Fruit fly (Drosophila melanogaster) whole organism, embryonic: ENCODE measurements around the gene srp.

Experiments used
- Adf1 ChIP-seq: fragments of 200-800 bp; sonication (Bioruptor generic); IDR thresholded peaks from 2 replicates; pipeline ENCODE4 v1.3.6; 2022; ENCODE audit warnings: missing biosample characterization, missing genetic modification characterization
- CG10209 ChIP-seq: fragments of 200-800 bp; sonication (Bioruptor generic); optimal IDR thresholded peaks from 3 replicates; lab custom pipeline; 2017; ENCODE audit warnings: missing biosample characterization, mild to moderate bottlenecking, missing genetic modification characterization, missing genetic modification reagents
- CG10543 ChIP-seq: fragments of 200-800 bp; sonication (Bioruptor generic); optimal IDR thresholded peaks from 3 replicates; lab custom pipeline; 2017; ENCODE audit warnings: missing biosample characterization, mild to moderate bottlenecking, missing genetic modification characterization, moderate library complexity
- CG12104 ChIP-seq: fragments of 200-800 bp; sonication (Bioruptor generic); optimal IDR thresholded peaks from 3 replicates; lab custom pipeline; 2016; ENCODE audit warnings: missing biosample characterization, missing genetic modification characterization
- CG12155 ChIP-seq: fragments of 200-800 bp; sonication (Bioruptor generic); optimal IDR thresholded peaks from 3 replicates; lab custom pipeline; 2016; ENCODE audit warnings: missing biosample characterization, missing genetic modification characterization
- CG13296 ChIP-seq: fragments of 200-800 bp; sonication (Bioruptor generic); optimal IDR thresholded peaks from 3 replicates; lab custom pipeline; 2018; ENCODE audit warnings: missing biosample characterization, mild to moderate bottlenecking, missing genetic modification characterization
- CG14014 ChIP-seq: fragments of 200-800 bp; sonication (Bioruptor generic); IDR thresholded peaks from 2 replicates; pipeline ENCODE4 v1.3.6; 2022; ENCODE audit warnings: missing biosample characterization, missing genetic modification characterization
- CG14965 ChIP-seq: fragments of 200-800 bp; sonication (Bioruptor generic); optimal IDR thresholded peaks from 2 replicates; lab custom pipeline; 2016; ENCODE audit warnings: missing biosample characterization, missing genetic modification characterization, borderline replicate concordance
- CG15479 ChIP-seq: fragments of 200-800 bp; sonication (Bioruptor generic); optimal IDR thresholded peaks from 3 replicates; lab custom pipeline; 2019; ENCODE audit warnings: missing biosample characterization, mild to moderate bottlenecking, missing genetic modification characterization, moderate library complexity
- CG15696 ChIP-seq: fragments of 200-800 bp; sonication (Bioruptor generic); optimal IDR thresholded peaks from 2 replicates; lab custom pipeline; 2019; ENCODE audit warnings: missing biosample characterization, mild to moderate bottlenecking, missing genetic modification characterization, moderate library complexity
- CG1832 ChIP-seq: fragments of 200-800 bp; sonication (Bioruptor generic); optimal IDR thresholded peaks from 2 replicates; lab custom pipeline; 2017; ENCODE audit warnings: missing biosample characterization, mild to moderate bottlenecking, missing genetic modification characterization, inconsistent platforms
- CG2120 ChIP-seq: fragments of 200-800 bp; sonication (Bioruptor generic); optimal IDR thresholded peaks from 3 replicates; lab custom pipeline; 2016; ENCODE audit warnings: missing biosample characterization, missing genetic modification characterization
- CG2199 ChIP-seq: fragments of 200-800 bp; sonication (Bioruptor generic); IDR thresholded peaks from 3 replicates; pipeline ENCODE4 v1.3.6; 2022; ENCODE audit warnings: missing biosample characterization, missing genetic modification characterization
- CG34376 ChIP-seq: fragments of 200-800 bp; sonication (Bioruptor generic); optimal IDR thresholded peaks from 2 replicates; lab custom pipeline; 2018; ENCODE audit warnings: missing biosample characterization, mild to moderate bottlenecking, missing genetic modification characterization
- CG6175 ChIP-seq: fragments of 200-800 bp; sonication (Bioruptor generic); IDR thresholded peaks from 3 replicates; pipeline ENCODE4 v1.3.6; 2022; ENCODE audit warnings: missing biosample characterization, missing genetic modification characterization
- CG7745 ChIP-seq: fragments of 200-800 bp; sonication (Bioruptor generic); optimal IDR thresholded peaks from 2 replicates; lab custom pipeline; 2018; ENCODE audit warnings: missing biosample characterization, mild to moderate bottlenecking, missing genetic modification characterization, moderate library complexity
- CG7839 ChIP-seq: fragments of 200-800 bp; sonication (Bioruptor generic); optimal IDR thresholded peaks from 3 replicates; lab custom pipeline; 2018; ENCODE audit warnings: missing biosample characterization, mild to moderate bottlenecking, missing genetic modification characterization, moderate library complexity
- CG8478 ChIP-seq: fragments of >200 bp; optimal IDR thresholded peaks from 2 replicates; lab custom pipeline; 2018
- Deaf1 ChIP-seq: fragments of 200-800 bp; optimal IDR thresholded peaks from 3 replicates; lab custom pipeline; 2019; ENCODE audit warnings: missing biosample characterization, mild to moderate bottlenecking, missing genetic modification characterization, moderate library complexity
- GATAe ChIP-seq: fragments of 200-800 bp; sonication (Bioruptor generic); conservative IDR thresholded peaks from 2 replicates; pipeline ENCODE4 v1.3.6; 2022; ENCODE audit warnings: missing biosample characterization, missing genetic modification characterization
- Hey ChIP-seq: fragments of 200-800 bp; sonication (Bioruptor generic); optimal IDR thresholded peaks from 3 replicates; lab custom pipeline; 2018; ENCODE audit warnings: missing biosample characterization, mild to moderate bottlenecking, missing genetic modification characterization
- HmgZ ChIP-seq: fragments of 200-800 bp; sonication (Bioruptor generic); optimal IDR thresholded peaks from 2 replicates; lab custom pipeline; 2018; ENCODE audit warnings: missing biosample characterization, mild to moderate bottlenecking, missing genetic modification characterization
- Med ChIP-seq: fragments of 200-800 bp; sonication (Bioruptor generic); peaks from one replicate; lab custom pipeline; 2016; ENCODE audit warnings: missing biosample characterization, missing genetic modification characterization, mild to moderate bottlenecking, inconsistent platforms, moderate library complexity
- NC2α ChIP-seq: fragments of 200-800 bp; sonication (Bioruptor generic); optimal IDR thresholded peaks from 2 replicates; lab custom pipeline; 2016; ENCODE audit warnings: missing biosample characterization, missing genetic modification characterization
- Nf-YB ChIP-seq: fragments of 200-800 bp; sonication (Bioruptor generic); optimal IDR thresholded peaks from 3 replicates; lab custom pipeline; 2019; ENCODE audit warnings: missing biosample characterization, mild to moderate bottlenecking, missing genetic modification characterization, moderate library complexity
- Nf-YC ChIP-seq: fragments of 200-800 bp; optimal IDR thresholded peaks from 3 replicates; lab custom pipeline; 2019; ENCODE audit warnings: missing biosample characterization, mild to moderate bottlenecking, missing genetic modification characterization, moderate library complexity
- Pdp1 ChIP-seq, 2 experiments: fragments of 200-800 bp; sonication (Bioruptor generic); optimal IDR thresholded peaks; 3 replicates each; lab custom pipeline; 2016; ENCODE audit warnings: missing biosample characterization in 2 of 2, missing genetic modification characterization in 2 of 2, mild to moderate bottlenecking in 1 of 2, moderate library complexity in 1 of 2
- Sry-δ ChIP-seq: fragments of 200-800 bp; sonication (Bioruptor generic); optimal IDR thresholded peaks from 2 replicates; lab custom pipeline; 2016; ENCODE audit warnings: missing biosample characterization, missing genetic modification characterization
- az2 ChIP-seq: fragments of 200-800 bp; sonication (Bioruptor generic); optimal IDR thresholded peaks from 3 replicates; lab custom pipeline; 2016; ENCODE audit warnings: missing biosample characterization, missing genetic modification characterization
- chinmo ChIP-seq: fragments of 200-800 bp; sonication (Bioruptor generic); IDR thresholded peaks from 4 replicates; pipeline ENCODE4 v1.3.6; 2022; ENCODE audit warnings: missing biosample characterization, missing genetic modification characterization; ENCODE audit not compliant: partially characterized antibody
- ci ChIP-seq: fragments of 200-800 bp; sonication (Bioruptor generic); IDR thresholded peaks from 3 replicates; pipeline ENCODE4 v1.3.6; 2022; ENCODE audit warnings: missing biosample characterization, missing genetic modification characterization
- corto ChIP-seq: fragments of 200-800 bp; sonication (Bioruptor generic); optimal IDR thresholded peaks from 2 replicates; lab custom pipeline; 2016; ENCODE audit warnings: missing biosample characterization, mild to moderate bottlenecking, missing genetic modification characterization, moderate library complexity
- crol ChIP-seq: fragments of 200-800 bp; sonication (Bioruptor generic); IDR thresholded peaks from 2 replicates; pipeline ENCODE4 v1.3.6; 2022; ENCODE audit warnings: missing biosample characterization, missing genetic modification characterization
- cwo ChIP-seq: fragments of 200-800 bp; sonication (Bioruptor generic); optimal IDR thresholded peaks from 3 replicates; lab custom pipeline; 2017; ENCODE audit warnings: missing biosample characterization, missing genetic modification characterization, mild to moderate bottlenecking, moderate library complexity, missing genetic modification reagents
- en ChIP-seq: fragments of 200-800 bp; sonication (Bioruptor generic); optimal IDR thresholded peaks from 2 replicates; lab custom pipeline; 2016; ENCODE audit warnings: missing biosample characterization, missing genetic modification characterization
- exex ChIP-seq: fragments of 200-800 bp; sonication (Bioruptor generic); optimal IDR thresholded peaks from 4 replicates; lab custom pipeline; 2018; ENCODE audit warnings: missing biosample characterization, mild to moderate bottlenecking, missing genetic modification characterization, moderate library complexity
- grn ChIP-seq: fragments of 200-800 bp; sonication (Bioruptor generic); optimal IDR thresholded peaks from 3 replicates; lab custom pipeline; 2017; ENCODE audit warnings: missing biosample characterization, missing genetic modification characterization
- lab ChIP-seq: fragments of 200-800 bp; sonication (Bioruptor generic); optimal IDR thresholded peaks from 3 replicates; lab custom pipeline; 2017; ENCODE audit warnings: missing biosample characterization, missing genetic modification characterization, mild to moderate bottlenecking, moderate library complexity, missing genetic modification reagents
- mirr ChIP-seq: fragments of 200-800 bp; sonication (Bioruptor generic); optimal IDR thresholded peaks from 3 replicates; lab custom pipeline; 2018; ENCODE audit warnings: missing biosample characterization, mild to moderate bottlenecking, missing genetic modification characterization
- sd ChIP-seq: fragments of 200-800 bp; sonication (Bioruptor generic); optimal IDR thresholded peaks from 3 replicates; lab custom pipeline; 2018; ENCODE audit warnings: missing biosample characterization, mild to moderate bottlenecking, missing genetic modification characterization, moderate library complexity
- shn ChIP-seq: fragments of 200-800 bp; sonication (Bioruptor generic); optimal IDR thresholded peaks from 3 replicates; lab custom pipeline; 2016; ENCODE audit warnings: missing biosample characterization, missing genetic modification characterization
- sug ChIP-seq: fragments of 200-800 bp; optimal IDR thresholded peaks from 2 replicates; lab custom pipeline; 2019; ENCODE audit warnings: missing biosample characterization, mild to moderate bottlenecking, missing genetic modification characterization, moderate library complexity

Gene srp

dm6 chr3R:15985762-15986214 is at the start of gene srp:
TSS of gene srp (plus strand) at chr3R:15986152.
- TF ChIP-seq sd (tag; lab: Kevin White, UChicago) (peak; percentile 49), CG7745 (no peak), sug (peak; percentile 91), chinmo (GFP tag; lab: Robert Waterston, UW) (0 out of 4 replicates have a peak, but pooled peaks have one; percentile 42), ci (GFP tag; lab: Robert Waterston, UW) (0 out of 3 replicates have a peak, but pooled peaks have one; percentile 43), CG12155 (peak; percentile 49), CG2120 (GFP tag; lab: Kevin White, UChicago) (no peak), CG6175 (GFP tag; lab: Robert Waterston, UW) (no peak), CG10543 (GFP tag; lab: Kevin White, UChicago) (peak; percentile 80), Pdp1 (GFP tag; optimal IDR thresholded peaks at IDR 0.05; lab: Kevin White, UChicago) (peak in 1 of 2 experiments; percentile 74), CG2199 (GFP tag; lab: Robert Waterston, UW) (0 out of 3 replicates have a peak, but pooled peaks have one; percentile 21), cwo (peak; percentile 100), crol (peak; percentile 13; the same call in 1 of the 2 replicates), CG10209 (GFP tag; lab: Kevin White, UChicago) (no peak), CG12104 (GFP tag; lab: Kevin White, UChicago) (no peak), corto (no peak), Med (GFP tag; lab: Kevin White, UChicago) (peak; percentile 94), CG7839 (tag; lab: Kevin White, UChicago) (no peak), CG15479 (GFP tag; lab: Kevin White, UChicago) (peak; percentile 96), Hey (tag; lab: Kevin White, UChicago) (peak; percentile 9), Nf-YB (peak; percentile 89), Sry-δ (no peak), mirr (peak; percentile 86), HmgZ (tag; lab: Kevin White, UChicago) (peak; percentile 7), az2 (GFP tag; lab: Kevin White, UChicago) (no peak), GATAe (GFP tag; lab: Robert Waterston, UW) (peak; percentile 99), lab (GFP tag; lab: Kevin White, UChicago) (peak; percentile 29), shn (GFP tag; lab: Kevin White, UChicago) (peak; percentile 57), Deaf1 (tag; lab: Kevin White, UChicago) (peak; percentile 78), Nf-YC (tag; lab: Kevin White, UChicago) (peak; percentile 90), CG13296 (no peak), CG8478 (lab: Kevin White, UChicago) (no peak), CG1832 (GFP tag; lab: Kevin White, UChicago) (peak; percentile 55), CG14014 (GFP tag; lab: Robert Waterston, UW) (0 out of 2 replicates have a peak, but pooled peaks have one; percentile 10), CG34376 (peak; percentile 88), en (no peak), NC2α (GFP tag; lab: Kevin White, UChicago) (no peak), CG15696 (tag; lab: Kevin White, UChicago) (no peak), CG14965 (GFP tag; lab: Kevin White, UChicago) (no peak), Adf1 (GFP tag; lab: Robert Waterston, UW) (peak; percentile 16; the same call in 1 of the 2 replicates), exex (peak; percentile 90), grn (GFP tag; lab: Kevin White, UChicago) (peak; percentile 96)
